Worm (Caenorhabditis elegans): ENCODE data around the gene srw-76.

DNA sequence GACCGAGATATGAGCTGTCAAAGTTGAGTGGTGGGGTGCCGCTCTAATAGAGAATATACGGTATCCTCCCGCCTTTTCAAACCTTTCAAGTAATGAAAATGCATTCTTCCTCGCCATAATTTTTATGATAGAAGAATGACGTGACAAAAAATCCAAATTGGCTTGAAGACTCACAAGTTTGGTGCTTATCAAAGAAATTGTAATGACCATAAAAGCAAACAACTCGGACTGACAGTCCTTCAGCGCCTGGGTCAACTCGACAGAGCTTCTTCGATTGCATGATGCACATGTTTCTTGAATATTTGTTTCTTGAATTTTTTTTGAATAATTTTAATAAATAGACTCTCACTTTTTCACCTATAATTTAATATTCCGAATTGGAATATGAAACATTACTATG lies 32.6 kb downstream of the srw-76 start:
- TF ChIP-seq zip-5 (tag; optimal IDR thresholded peaks at IDR 0.05) (no peak), ceh-22 (tag; optimal IDR thresholded peaks at IDR 0.05) (no peak), gmeb-2 (tag; optimal IDR thresholded peaks at IDR 0.05) (no peak), lin-11 (tag; optimal IDR thresholded peaks at IDR 0.05) (no peak), npax-4 (tag; optimal IDR thresholded peaks at IDR 0.05) (no peak), pat-9 (tag; optimal IDR thresholded peaks at IDR 0.05) (no peak), fkh-6 (tag; optimal IDR thresholded peaks at IDR 0.05) (no peak), elt-2 (tag; optimal IDR thresholded peaks at IDR 0.05) (no peak), sdc-2 (tag; optimal IDR thresholded peaks at IDR 0.05) (no peak), fkh-10 (GFP tag; optimal IDR thresholded peaks at IDR 0.05) (no peak), pqm-1 (tag; optimal IDR thresholded peaks at IDR 0.05) (no peak), pha-4 (tag; optimal IDR thresholded peaks at IDR 0.05) (no peak), unc-55 (GFP tag; optimal IDR thresholded peaks at IDR 0.05) (no peak)
